Fruit fly (Drosophila melanogaster) whole organism, embryonic: Measurements from ENCODE around the gene CG43218.

ENCODE experiments used
- Dip3 ChIP-seq: fragments of 200-800 bp; sonication (Bioruptor generic); optimal IDR thresholded peaks from 3 replicates; lab custom pipeline; 2016; ENCODE audit warnings: missing biosample characterization, missing genetic modification characterization
- Elba2 ChIP-seq: fragments of 200-800 bp; sonication (Bioruptor generic); optimal IDR thresholded peaks from 3 replicates; lab custom pipeline; 2016; ENCODE audit warnings: missing biosample characterization, missing genetic modification characterization
- Lim3 ChIP-seq: fragments of 200-800 bp; sonication (Bioruptor generic); IDR thresholded peaks from 2 replicates; pipeline ENCODE4 v1.3.6; 2022; ENCODE audit warnings: missing biosample characterization, missing genetic modification characterization
- Mad ChIP-seq: fragments of 200-800 bp; sonication (Bioruptor generic); optimal IDR thresholded peaks from 2 replicates; lab custom pipeline; 2016; ENCODE audit warnings: missing biosample characterization, missing genetic modification characterization
- chif ChIP-seq, 2 experiments: fragments of 200-800 bp; sonication (Bioruptor generic); optimal IDR thresholded peaks; 3 replicates each; lab custom pipeline; 2016; ENCODE audit warnings: missing biosample characterization in 2 of 2, missing genetic modification characterization in 2 of 2
- dan ChIP-seq: fragments of 200-800 bp; sonication (Bioruptor generic); IDR thresholded peaks from 2 replicates; pipeline ENCODE4 v1.3.6; 2022; ENCODE audit warnings: missing biosample characterization, missing genetic modification characterization
- fd96Cb ChIP-seq: fragments of 200-800 bp; sonication (Bioruptor generic); optimal IDR thresholded peaks from 2 replicates; lab custom pipeline; 2018; ENCODE audit warnings: missing biosample characterization, mild to moderate bottlenecking, missing genetic modification characterization, moderate library complexity
- sens ChIP-seq: fragments of 200-800 bp; sonication (Bioruptor generic); peaks from one replicate; lab custom pipeline; 2016; ENCODE audit warnings: missing biosample characterization, missing genetic modification characterization
- trh ChIP-seq: fragments of 200-800 bp; sonication (Bioruptor generic); optimal IDR thresholded peaks from 2 replicates; lab custom pipeline; 2016; ENCODE audit warnings: missing biosample characterization, missing genetic modification characterization

DNA sequence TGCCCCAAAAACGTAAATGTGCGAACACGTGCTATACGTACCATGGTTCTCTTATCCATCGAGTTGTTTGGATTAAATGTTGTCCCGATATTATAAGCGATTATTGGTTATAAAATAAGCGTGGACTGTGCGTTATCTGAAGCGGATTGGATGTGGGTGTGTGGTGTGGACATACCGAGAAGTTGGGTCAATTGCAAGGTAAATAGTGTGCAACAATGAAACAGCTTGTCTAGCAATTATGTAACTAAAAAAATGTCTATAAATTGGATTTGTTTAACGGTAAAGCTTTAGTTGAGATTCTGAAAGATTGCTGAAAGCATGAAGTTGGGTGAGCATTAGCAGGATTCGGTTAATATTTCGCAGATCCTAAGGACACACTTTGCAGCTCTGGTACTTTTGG is at the start of gene CG43218:
- TF ChIP-seq chif (GFP tag; optimal IDR thresholded peaks at IDR 0.05; lab: Kevin White, UChicago) (no peak), dan (no peak), Lim3 (no peak), Elba2 (GFP tag; lab: Kevin White, UChicago) (no peak), Mad (GFP tag; lab: Kevin White, UChicago) (no peak), sens (GFP tag; lab: Kevin White, UChicago) (no peak), trh (no peak), fd96Cb (tag; lab: Kevin White, UChicago) (no peak), Dip3 (GFP tag; lab: Kevin White, UChicago) (no peak)
